Worm (Caenorhabditis elegans): ENCODE results near the gene rbd-1.

rbd-1 gene

DNA sequence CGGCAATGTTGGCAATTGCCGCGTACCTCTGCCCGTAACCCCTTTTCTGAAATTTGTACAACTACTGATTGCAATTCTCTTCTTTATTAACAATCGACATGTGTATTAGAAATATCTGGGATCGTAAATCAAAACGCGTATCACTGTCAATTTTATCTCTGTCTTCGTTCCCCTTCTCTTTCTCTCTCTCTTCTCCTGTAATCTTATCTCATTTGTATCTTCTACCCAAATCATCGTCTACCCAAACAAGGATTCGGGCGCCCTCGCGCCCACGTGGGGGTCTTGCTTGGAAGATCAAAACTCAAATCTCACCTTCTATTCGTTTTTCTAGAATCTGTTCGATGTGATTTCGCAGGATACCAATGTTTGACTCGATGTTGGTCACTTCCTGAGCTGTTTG is 13.8 kb upstream of the rbd-1 start, which contains the start of gene C27D8.2:
TSS of gene C27D8.2 (plus strand) at position 222 of the 400 bp plus-strand sequence.
- TF ChIP-seq nhr-2 (tag; optimal IDR thresholded peaks at IDR 0.05) (no peak), cnd-1 (tag; optimal IDR thresholded peaks at IDR 0.05) (no peak), unc-62 (GFP tag; optimal IDR thresholded peaks at IDR 0.05) (peak; percentile 14), nhr-12 (tag; optimal IDR thresholded peaks at IDR 0.05) (no peak), ceh-39 (tag; optimal IDR thresholded peaks at IDR 0.05) (no peak), elt-1 (tag; optimal IDR thresholded peaks at IDR 0.05; ENCODE audit: borderline replicate concordance, insufficient read depth) (peak; percentile 58), nhr-76 (tag; optimal IDR thresholded peaks at IDR 0.05) (no peak), ceh-43 (GFP tag; optimal IDR thresholded peaks at IDR 0.05) (no peak), nhr-237 (tag; optimal IDR thresholded peaks at IDR 0.05) (no peak), snpc-4 (tag; optimal IDR thresholded peaks at IDR 0.05) (no peak), unc-39 (tag; optimal IDR thresholded peaks at IDR 0.05) (no peak), mab-5 (tag; optimal IDR thresholded peaks at IDR 0.05) (no peak), lsy-2 (tag; optimal IDR thresholded peaks at IDR 0.05) (no peak), ceh-83 (GFP tag; optimal IDR thresholded peaks at IDR 0.05) (no peak), mls-2 (tag; optimal IDR thresholded peaks at IDR 0.05) (no peak), unc-120 (tag; optimal IDR thresholded peaks at IDR 0.05; ENCODE audit: poor library complexity, severe bottlenecking) (no peak), mep-1 (tag; optimal IDR thresholded peaks at IDR 0.05) (no peak), elt-3 (tag; optimal IDR thresholded peaks at IDR 0.05) (peak; percentile 34), bed-3 (GFP tag; optimal IDR thresholded peaks at IDR 0.05) (no peak)

ce11 chrIV:12711644-12712043 is 13.1 kb upstream of the rbd-1 start, which contains the start of gene C27D8.3:
Gene C27D8.3 (minus strand): TSS chrIV:12711744.
- no peak for TF ChIP-seq unc-62 (GFP tag; optimal IDR thresholded peaks at IDR 0.05)

DNA sequence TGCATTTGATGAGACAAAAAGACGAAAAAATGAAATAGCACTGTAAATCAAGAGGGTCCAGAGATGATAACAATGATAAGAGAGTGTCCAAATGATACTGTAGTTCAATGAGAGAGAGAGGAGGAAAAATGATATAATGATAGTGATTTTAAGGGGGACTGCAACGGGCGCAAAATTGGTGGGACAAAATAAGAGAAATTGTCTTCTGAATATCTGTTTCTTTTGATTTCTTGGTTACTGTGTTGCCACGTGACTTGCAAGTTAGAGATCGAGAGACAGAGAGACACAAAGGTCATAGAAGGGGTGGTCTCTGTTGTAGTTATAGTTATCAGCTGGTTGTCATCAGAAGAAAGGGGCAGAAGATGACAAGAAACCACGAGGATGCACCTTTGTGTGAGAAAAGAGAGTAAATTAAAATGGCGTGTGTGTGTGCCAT is 8.8 kb upstream of the rbd-1 start:
- TF ChIP-seq bed-3 (GFP tag; optimal IDR thresholded peaks at IDR 0.05) (no peak), elt-3 (tag; optimal IDR thresholded peaks at IDR 0.05) (peak; percentile 89)

- no peak for TF ChIP-seq lin-32 (GFP tag; optimal IDR thresholded peaks at IDR 0.05)
- no peak for TF ChIP-seq nhr-76 (tag; optimal IDR thresholded peaks at IDR 0.05)
- TF ChIP-seq unc-62 (GFP tag; optimal IDR thresholded peaks at IDR 0.05): no peak
- TF ChIP-seq ham-2 (GFP tag; optimal IDR thresholded peaks at IDR 0.05): no peak
- no peak for TF ChIP-seq sptf-1 (tag; optimal IDR thresholded peaks at IDR 0.05)
- TF ChIP-seq nhr-28 (tag; optimal IDR thresholded peaks at IDR 0.05): no peak
- no peak for TF ChIP-seq ceh-43 (GFP tag; optimal IDR thresholded peaks at IDR 0.05)
- no peak for TF ChIP-seq pha-4 (tag; optimal IDR thresholded peaks at IDR 0.05)
- no peak for TF ChIP-seq unc-39 (tag; optimal IDR thresholded peaks at IDR 0.05)
- no peak for TF ChIP-seq bed-3 (GFP tag; optimal IDR thresholded peaks at IDR 0.05)
- TF ChIP-seq lin-13 (tag; optimal IDR thresholded peaks at IDR 0.05): no peak
- no peak for TF ChIP-seq mab-5 (tag; optimal IDR thresholded peaks at IDR 0.05)
- TF ChIP-seq ceh-39 (tag; optimal IDR thresholded peaks at IDR 0.05): no peak
- no peak for TF ChIP-seq cnd-1 (tag; optimal IDR thresholded peaks at IDR 0.05)
- no peak for TF ChIP-seq unc-120 (tag; optimal IDR thresholded peaks at IDR 0.05; ENCODE audit: poor library complexity, severe bottlenecking)
- TF ChIP-seq ztf-11 (tag; optimal IDR thresholded peaks at IDR 0.05): no peak
- TF ChIP-seq tbx-8 (GFP tag; optimal IDR thresholded peaks at IDR 0.05): no peak
- TF ChIP-seq zip-8 (tag; optimal IDR thresholded peaks at IDR 0.05): no peak
- no peak for TF ChIP-seq hlh-1 (tag; optimal IDR thresholded peaks at IDR 0.05)
- no peak for TF ChIP-seq nhr-2 (tag; optimal IDR thresholded peaks at IDR 0.05)
These were observed 7.3 kb upstream of the rbd-1 start, which contains the start of gene C27D8.1 for ce11 chrIV:12717531-12717930. Gene C27D8.1 (plus strand): TSS chrIV:12717831.

- TF ChIP-seq nhr-2 (tag; optimal IDR thresholded peaks at IDR 0.05) (no peak), lsy-2 (tag; optimal IDR thresholded peaks at IDR 0.05) (no peak), hlh-1 (tag; optimal IDR thresholded peaks at IDR 0.05) (no peak), nhr-76 (tag; optimal IDR thresholded peaks at IDR 0.05) (no peak), elt-1 (tag; optimal IDR thresholded peaks at IDR 0.05; ENCODE audit: borderline replicate concordance, insufficient read depth) (no peak), bed-3 (GFP tag; optimal IDR thresholded peaks at IDR 0.05) (no peak), unc-62 (GFP tag; optimal IDR thresholded peaks at IDR 0.05) (no peak), nhr-237 (tag; optimal IDR thresholded peaks at IDR 0.05) (no peak), unc-120 (tag; optimal IDR thresholded peaks at IDR 0.05; ENCODE audit: poor library complexity, severe bottlenecking) (no peak), mab-5 (tag; optimal IDR thresholded peaks at IDR 0.05) (no peak), mep-1 (tag; optimal IDR thresholded peaks at IDR 0.05) (no peak), sem-2 (GFP tag; optimal IDR thresholded peaks at IDR 0.05) (no peak), unc-39 (tag; optimal IDR thresholded peaks at IDR 0.05) (no peak), flh-1 (GFP tag; optimal IDR thresholded peaks at IDR 0.05) (no peak), ceh-83 (GFP tag; optimal IDR thresholded peaks at IDR 0.05) (no peak), mls-2 (tag; optimal IDR thresholded peaks at IDR 0.05) (no peak), ceh-39 (tag; optimal IDR thresholded peaks at IDR 0.05) (no peak), ces-1 (GFP tag; optimal IDR thresholded peaks at IDR 0.05) (no peak), snpc-4 (tag; optimal IDR thresholded peaks at IDR 0.05) (no peak)
These were observed 5.1 kb upstream of the rbd-1 start, which contains the start of gene idpp-7 for ce11 chrIV:12719664-12720063. Gene idpp-7 (plus strand): TSS chrIV:12719964.
